Worm (Caenorhabditis elegans) whole organism, L4 larva: Measurements from ENCODE around the gene C49C3.15.

Experiments
- ama-1 ChIP-seq: fragments of 150-350 bp; optimal IDR thresholded peaks from 2 replicates; lab custom pipeline; 2014; ENCODE audit warnings: inconsistent platforms, mixed read lengths
- unc-62 ChIP-seq, 3 experiments: fragments of 150-350 bp in 1 of 3; sonication (generic microtip); optimal IDR thresholded peaks in 2 of 3; peaks in 1 of 3; 1 replicate in 1 of 3; 2 replicates in 2 of 3; lab custom pipeline; 2014 to 2017; ENCODE audit warnings: missing biosample characterization in 3 of 3, missing genetic modification characterization in 3 of 3, missing genetic modification reagents in 3 of 3, missing genotype in 1 of 3

ce11 chrIV:17342179-17342578 lies 8.1 kb downstream of the C49C3.15 start, which contains the start of gene C49C3.9:
- no peak for TF ChIP-seq ama-1 (lab: Kevin White, UChicago)
- no peak for TF ChIP-seq unc-62 (GFP tag; optimal IDR thresholded peaks at IDR 0.05 in 1 of 2; lab: Kevin White, UChicago)
- TF ChIP-seq unc-62 (tag; optimal IDR thresholded peaks at IDR 0.05; lab: Kevin White, UChicago), result no peak
